Worm (Caenorhabditis elegans): ENCODE results near the gene F14F3.5.

DNA sequence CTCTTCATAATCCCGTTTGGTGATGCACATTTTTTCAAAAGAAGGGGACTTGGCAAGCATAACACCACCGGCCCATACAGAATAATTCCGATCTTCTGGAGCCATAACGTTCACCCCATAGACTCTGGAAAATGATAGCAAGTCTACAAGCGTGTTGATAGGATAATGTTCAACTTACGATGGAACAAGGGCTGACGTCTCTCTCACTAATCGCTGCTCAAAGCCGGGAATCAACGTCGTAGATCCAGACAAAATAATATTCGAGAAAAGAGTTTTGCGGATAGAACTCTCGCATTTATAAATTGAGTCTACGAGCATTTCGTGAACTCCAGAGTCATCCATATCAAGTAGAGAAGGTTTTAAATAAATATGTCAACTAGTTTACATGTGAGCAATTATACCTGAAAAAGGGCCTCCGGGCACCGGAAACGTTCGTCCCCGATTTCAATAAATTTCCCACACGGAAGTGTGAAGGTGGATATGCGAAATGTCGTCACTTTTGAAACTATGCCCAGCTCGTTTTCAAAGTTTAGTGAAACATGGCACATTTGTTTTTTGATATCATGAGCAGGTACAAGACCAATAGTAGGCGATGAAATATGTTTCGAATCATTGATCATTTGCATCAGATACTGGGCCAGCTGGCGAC lies 37.0 kb downstream of the F14F3.5 start:
- TF ChIP-seq ceh-62 (tag; optimal IDR thresholded peaks at IDR 0.05) (no peak), attf-4 (tag; optimal IDR thresholded peaks at IDR 0.05) (no peak), jun-1 (tag; optimal IDR thresholded peaks at IDR 0.05) (no peak), ces-1 (GFP tag; optimal IDR thresholded peaks at IDR 0.05) (no peak), cey-2 (tag; optimal IDR thresholded peaks at IDR 0.05; ENCODE audit: borderline replicate concordance, insufficient read depth) (no peak), Y5F2A.4 (GFP tag; optimal IDR thresholded peaks at IDR 0.05) (no peak), lin-1 (GFP tag; IDR thresholded peaks at IDR 0.05) (no peak), ama-1 (optimal IDR thresholded peaks at IDR 0.05) (no peak), nhr-11 (tag; optimal IDR thresholded peaks at IDR 0.05) (no peak), dve-1 (tag; optimal IDR thresholded peaks at IDR 0.05; ENCODE audit: insufficient read depth) (no peak)
